Worm (Caenorhabditis elegans) whole organism, L2 larva: ENCODE results near the gene F37A4.1.
A peak's percentile ranks its signal among the peaks of the same experiment; 100 is the strongest.

Experiments used
- aly-2 ChIP-seq: fragments of 150-350 bp; optimal IDR thresholded peaks from 2 replicates; lab custom pipeline; 2014; ENCODE audit warnings: missing biosample characterization, missing genetic modification characterization
- lin-11 ChIP-seq: fragments of 150-350 bp; sonication (generic microtip); optimal IDR thresholded peaks from 2 replicates; lab custom pipeline; 2014; ENCODE audit warnings: missing biosample characterization, missing genetic modification characterization, inconsistent platforms, mixed read lengths
- mdl-1 ChIP-seq, 2 experiments: fragments of 150-350 bp in 1 of 2; sonication (generic microtip) in 1 of 2; optimal IDR thresholded peaks; 2 replicates each; lab custom pipeline; 2017; ENCODE audit warnings: missing biosample characterization in 2 of 2, missing genetic modification characterization in 2 of 2
- nhr-12 ChIP-seq: fragments of 150-350 bp; optimal IDR thresholded peaks from 2 replicates; lab custom pipeline; 2014; ENCODE audit warnings: missing biosample characterization, missing genetic modification characterization
- skn-1 ChIP-seq: sonication (generic microtip); optimal IDR thresholded peaks from 2 replicates; lab custom pipeline; 2017; ENCODE audit warnings: missing biosample characterization, missing genetic modification characterization
- snpc-4 ChIP-seq: fragments of 150-350 bp; optimal IDR thresholded peaks from 2 replicates; lab custom pipeline; 2014; ENCODE audit warnings: missing biosample characterization, missing genetic modification characterization
- unc-39 ChIP-seq: fragments of 150-350 bp; optimal IDR thresholded peaks from 2 replicates; lab custom pipeline; 2014; ENCODE audit warnings: missing biosample characterization, missing genetic modification characterization
- unc-62 ChIP-seq: fragments of 150-350 bp; optimal IDR thresholded peaks from 2 replicates; lab custom pipeline; 2014; ENCODE audit warnings: missing biosample characterization, missing genetic modification reagents, missing genetic modification characterization
- zag-1 ChIP-seq: fragments of 150-350 bp; optimal IDR thresholded peaks from 2 replicates; lab custom pipeline; 2014; ENCODE audit warnings: missing biosample characterization, missing genetic modification characterization

- no peak for TF ChIP-seq unc-39
- no peak for TF ChIP-seq nhr-12 (tag; lab: Kevin White, UChicago)
- TF ChIP-seq zag-1 (tag; lab: Kevin White, UChicago): peak; percentile 49
- peak; percentile 25 for TF ChIP-seq snpc-4 (tag; lab: Kevin White, UChicago)
- TF ChIP-seq aly-2 (tag; lab: Kevin White, UChicago): no peak
- no peak for TF ChIP-seq unc-62
- peak; percentile 10 to 36 for TF ChIP-seq mdl-1 (tag; optimal IDR thresholded peaks at IDR 0.05; lab: Kevin White, UChicago)
- no peak for TF ChIP-seq skn-1 (tag; lab: Kevin White, UChicago)
- peak; percentile 63 for TF ChIP-seq lin-11
Observed at ce11 chrIII:6695189-6695588, 28.0 kb upstream of the F37A4.1 start.
